Worm (Caenorhabditis elegans) whole organism, early embryonic: Measurements from ENCODE around the gene R31.2.

Experiments
- ama-1 ChIP-seq: fragments of 150-350 bp; optimal IDR thresholded peaks from 2 replicates; lab custom pipeline; 2014
- ceh-13 ChIP-seq: fragments of 200-800 bp; sonication (Bioruptor generic); optimal IDR thresholded peaks from 2 replicates; lab custom pipeline; 2018; ENCODE audit warnings: mild to moderate bottlenecking, missing genetic modification characterization, missing compliant biosample characterization
- ceh-36 ChIP-seq: sonication (generic microtip); optimal IDR thresholded peaks from 2 replicates; lab custom pipeline; 2016; ENCODE audit warnings: missing genetic modification characterization, inconsistent platforms, missing compliant biosample characterization
- ets-7 ChIP-seq: sonication (generic microtip); optimal IDR thresholded peaks from 2 replicates; lab custom pipeline; 2016; ENCODE audit warnings: missing genotype, missing genetic modification characterization, missing compliant biosample characterization
- flt-1 ChIP-seq: fragments of 200-800 bp; sonication (Bioruptor generic); IDR thresholded peaks from 2 replicates; pipeline ENCODE4 v1.3.6; 2022; ENCODE audit warnings: missing genetic modification characterization, missing compliant biosample characterization
- hnd-1 ChIP-seq: sonication (generic microtip); optimal IDR thresholded peaks from 2 replicates; lab custom pipeline; 2016; ENCODE audit warnings: missing genetic modification characterization, missing compliant biosample characterization

DNA sequence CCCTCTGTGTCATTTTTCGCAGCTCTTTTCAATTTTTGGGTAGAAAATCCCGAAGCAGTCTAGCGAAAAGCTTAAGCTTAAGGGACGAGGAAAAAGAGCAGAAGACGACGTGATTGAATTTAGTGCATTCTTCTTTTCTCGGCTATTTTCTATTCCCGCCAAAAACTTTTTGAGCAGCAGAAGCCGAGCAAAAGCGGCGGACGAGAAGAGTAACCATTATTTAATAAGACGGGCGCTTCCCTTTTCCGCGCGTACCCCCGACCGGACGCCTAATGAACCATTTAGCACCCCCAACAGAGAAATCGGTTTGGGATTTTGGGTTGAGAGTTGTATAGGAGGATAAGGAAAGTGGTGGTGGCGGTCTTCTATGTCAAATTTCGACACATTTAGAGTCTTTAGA is 36.2 kb downstream of the R31.2 start:
- TF ChIP-seq ceh-13 (GFP tag; lab: Kevin White, UChicago) (no peak), flt-1 (no peak), ama-1 (no peak), ceh-36 (no peak), hnd-1 (no peak), ets-7 (tag; lab: Kevin White, UChicago) (no peak)
